Worm (Caenorhabditis elegans): Measurements from ENCODE around the gene Y67D2.2.

ce11 chrIII:1575651-1576050 is 17.1 kb downstream of the Y67D2.2 start:
- TF ChIP-seq unc-62 (GFP tag; optimal IDR thresholded peaks at IDR 0.05) (no peak), ztf-11 (tag; optimal IDR thresholded peaks at IDR 0.05) (no peak), nhr-28 (tag; optimal IDR thresholded peaks at IDR 0.05) (no peak), pha-4 (tag; optimal IDR thresholded peaks at IDR 0.05) (no peak), lin-13 (tag; optimal IDR thresholded peaks at IDR 0.05) (no peak)
